Worm (Caenorhabditis elegans) whole organism, early embryonic: ENCODE measurements around the gene C04B4.2.

Experiments
- B0310.2 ChIP-seq: sonication (generic microtip); optimal IDR thresholded peaks from 2 replicates; lab custom pipeline; 2016; ENCODE audit warnings: mild to moderate bottlenecking, missing genetic modification characterization, missing compliant biosample characterization
- F13C5.2 ChIP-seq: sonication (generic microtip); optimal IDR thresholded peaks from 2 replicates; lab custom pipeline; 2017; ENCODE audit warnings: mild to moderate bottlenecking, missing genetic modification characterization, inconsistent platforms, missing compliant biosample characterization
- aly-1 ChIP-seq: sonication (generic microtip); optimal IDR thresholded peaks from 2 replicates; lab custom pipeline; 2016; ENCODE audit warnings: missing genetic modification characterization, missing compliant biosample characterization
- ama-1 ChIP-seq: fragments of 150-350 bp; optimal IDR thresholded peaks from 2 replicates; lab custom pipeline; 2014
- ceh-13 ChIP-seq: fragments of 200-800 bp; sonication (Bioruptor generic); optimal IDR thresholded peaks from 2 replicates; lab custom pipeline; 2018; ENCODE audit warnings: mild to moderate bottlenecking, missing genetic modification characterization, missing compliant biosample characterization
- ceh-36 ChIP-seq: sonication (generic microtip); optimal IDR thresholded peaks from 2 replicates; lab custom pipeline; 2016; ENCODE audit warnings: missing genetic modification characterization, inconsistent platforms, missing compliant biosample characterization
- ets-7 ChIP-seq: sonication (generic microtip); optimal IDR thresholded peaks from 2 replicates; lab custom pipeline; 2016; ENCODE audit warnings: missing genotype, missing genetic modification characterization, missing compliant biosample characterization
- flt-1 ChIP-seq: fragments of 200-800 bp; sonication (Bioruptor generic); IDR thresholded peaks from 2 replicates; pipeline ENCODE4 v1.3.6; 2022; ENCODE audit warnings: missing genetic modification characterization, missing compliant biosample characterization
- hmbx-1 ChIP-seq: sonication (generic microtip); optimal IDR thresholded peaks from 2 replicates; lab custom pipeline; 2016; ENCODE audit warnings: mild to moderate bottlenecking, missing genetic modification characterization, missing compliant biosample characterization
- hmg-4 ChIP-seq: fragments of 200-800 bp; sonication (Bioruptor generic); optimal IDR thresholded peaks from 2 replicates; lab custom pipeline; 2018; ENCODE audit warnings: mild to moderate bottlenecking, missing genetic modification characterization, missing compliant biosample characterization
- hnd-1 ChIP-seq: sonication (generic microtip); optimal IDR thresholded peaks from 2 replicates; lab custom pipeline; 2016; ENCODE audit warnings: missing genetic modification characterization, missing compliant biosample characterization
- pes-1 ChIP-seq: fragments of 200-800 bp; sonication (Bioruptor generic); IDR thresholded peaks from 2 replicates; pipeline ENCODE4 v1.3.6; 2022; ENCODE audit warnings: missing genetic modification reagents, missing genetic modification characterization, missing compliant biosample characterization
- scrt-1 ChIP-seq: fragments of 200-800 bp; sonication (Bioruptor generic); IDR thresholded peaks from 2 replicates; pipeline ENCODE4 v1.3.6; 2022; ENCODE audit warnings: missing genetic modification characterization, missing compliant biosample characterization
- sea-1 ChIP-seq: fragments of 200-800 bp; sonication (Bioruptor generic); conservative IDR thresholded peaks from 2 replicates; pipeline ENCODE4 v1.3.6; 2022; ENCODE audit warnings: missing genetic modification characterization, missing compliant biosample characterization
- tbx-11 ChIP-seq: fragments of 200-800 bp; sonication (Bioruptor generic); IDR thresholded peaks from 2 replicates; pipeline ENCODE4 v1.3.6; 2022; ENCODE audit warnings: missing genetic modification characterization, missing compliant biosample characterization
- tbx-37 ChIP-seq: fragments of 200-800 bp; sonication (Bioruptor generic); conservative IDR thresholded peaks from 2 replicates; pipeline ENCODE4 v1.3.6; 2022; ENCODE audit warnings: missing genetic modification reagents, missing genetic modification characterization, missing compliant biosample characterization
- tra-4 ChIP-seq: sonication (generic microtip); optimal IDR thresholded peaks from 2 replicates; lab custom pipeline; 2017; ENCODE audit warnings: missing genetic modification characterization, missing compliant biosample characterization

Gene C04B4.2

DNA sequence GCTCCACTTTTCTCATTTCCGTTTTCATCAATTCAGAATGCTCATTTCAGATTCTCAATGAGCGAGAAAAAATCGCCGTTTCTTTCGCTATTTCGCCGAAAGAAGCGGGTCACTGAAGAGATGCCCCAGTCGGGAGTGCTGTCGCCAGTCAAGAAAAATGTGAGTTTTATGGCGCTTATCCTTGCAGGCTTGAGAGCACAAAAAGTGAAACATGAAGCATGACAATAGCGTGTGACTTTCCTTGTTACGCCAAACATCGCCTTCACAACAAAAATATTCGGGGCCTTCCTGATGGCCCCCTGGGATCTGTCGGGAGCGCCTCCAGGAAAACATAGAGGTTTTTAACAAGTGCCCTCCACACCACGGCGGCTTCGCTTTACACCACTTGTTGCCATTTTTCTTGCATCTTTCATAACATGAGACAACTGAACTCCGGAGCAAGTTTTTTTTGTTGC is 26.5 kb upstream of the C04B4.2 start, which contains the start of gene E01G6.2:
Gene E01G6.2 (plus strand): TSS at position 51 of the 455 bp plus-strand sequence.
- no peak for TF ChIP-seq tbx-37 (GFP tag; lab: Robert Waterston, UW)
- TF ChIP-seq F13C5.2 = no peak
- no peak for TF ChIP-seq ama-1 (lab: Kevin White, UChicago)
- no peak for TF ChIP-seq ceh-36 (tag; lab: Kevin White, UChicago)

ce11 chrX:12260381-12260931 is 22.6 kb upstream of the C04B4.2 start, which contains the start of gene E01G6.1:
E01G6.1 (plus strand) TSS chrX:12260881.
- TF ChIP-seq sea-1 (GFP tag; lab: Robert Waterston, UW) (no peak), flt-1 (GFP tag; lab: Robert Waterston, UW) (no peak), hmg-4 (GFP tag; lab: Kevin White, UChicago) (no peak), ceh-13 (GFP tag; lab: Kevin White, UChicago) (no peak), ceh-36 (tag; lab: Kevin White, UChicago) (no peak), B0310.2 (tag; lab: Kevin White, UChicago) (no peak), hnd-1 (tag; lab: Kevin White, UChicago) (no peak), aly-1 (tag; lab: Kevin White, UChicago) (no peak), ama-1 (lab: Kevin White, UChicago) (no peak), F13C5.2 (no peak), tra-4 (tag; lab: Kevin White, UChicago) (no peak), tbx-37 (GFP tag; lab: Robert Waterston, UW) (no peak), tbx-11 (no peak), hmbx-1 (tag; lab: Kevin White, UChicago) (no peak), ets-7 (tag; lab: Kevin White, UChicago) (no peak), pes-1 (GFP tag; lab: Robert Waterston, UW) (no peak)

DNA sequence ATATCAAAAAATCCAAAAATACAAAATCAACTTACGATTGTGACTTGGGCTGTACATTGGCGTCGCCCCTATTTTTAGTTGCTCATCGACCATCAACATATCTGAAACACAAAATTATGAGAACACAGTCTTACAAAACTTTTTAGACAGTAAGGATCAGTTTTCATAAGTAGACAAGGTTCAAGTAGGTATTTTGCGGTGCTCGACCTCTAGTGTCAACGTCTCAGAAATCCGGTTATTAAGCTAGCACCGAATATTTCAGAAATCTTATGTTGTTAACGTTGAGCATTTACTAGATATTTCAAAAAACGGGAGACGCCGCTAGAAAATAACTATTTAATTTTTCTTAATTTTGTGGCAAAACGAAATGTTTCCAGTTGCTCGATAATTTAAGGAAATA is 12.2 kb upstream of the C04B4.2 start, which contains the start of gene otpl-8:
Gene otpl-8 (minus strand): TSS at position 101 of the 400 bp plus-strand sequence.
- no peak for TF ChIP-seq hmg-4 (GFP tag; lab: Kevin White, UChicago)
- no peak for TF ChIP-seq ceh-36 (tag; lab: Kevin White, UChicago)
- no peak for TF ChIP-seq hmbx-1 (tag; lab: Kevin White, UChicago)
- TF ChIP-seq aly-1 (tag; lab: Kevin White, UChicago) = no peak
- no peak for TF ChIP-seq B0310.2 (tag; lab: Kevin White, UChicago)
- TF ChIP-seq scrt-1 = no peak
- no peak for TF ChIP-seq pes-1 (GFP tag; lab: Robert Waterston, UW)
- no peak for TF ChIP-seq tbx-37 (GFP tag; lab: Robert Waterston, UW)
- no peak for TF ChIP-seq tra-4 (tag; lab: Kevin White, UChicago)
- TF ChIP-seq ets-7 (tag; lab: Kevin White, UChicago) = no peak
- TF ChIP-seq flt-1 (GFP tag; lab: Robert Waterston, UW) = no peak

DNA sequence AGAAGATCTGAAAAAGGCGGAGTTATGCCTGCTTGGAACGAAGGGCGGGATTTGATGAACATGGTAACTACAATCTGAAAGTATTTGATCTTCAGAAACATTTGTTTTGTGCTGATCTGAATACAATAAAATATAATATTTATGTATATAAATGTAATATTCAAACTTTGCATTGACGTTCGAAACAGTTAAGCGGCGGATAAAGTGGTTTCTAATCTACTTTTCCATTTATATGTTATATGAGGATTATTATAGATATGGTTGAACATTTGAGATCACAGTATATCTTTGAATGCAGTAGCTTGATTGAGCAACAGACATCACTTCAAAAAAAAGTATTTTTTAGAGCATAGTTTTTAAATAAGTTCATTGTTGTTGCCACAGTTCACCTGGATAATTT is 9.2 kb upstream of the C04B4.2 start, which contains the start of gene H19J13.2:
Gene H19J13.2 (minus strand): TSS at position 101 of the 400 bp plus-strand sequence.
- TF ChIP-seq hnd-1 (tag; lab: Kevin White, UChicago) (no peak), scrt-1 (no peak), F13C5.2 (no peak), tra-4 (tag; lab: Kevin White, UChicago) (no peak), pes-1 (GFP tag; lab: Robert Waterston, UW) (no peak), flt-1 (GFP tag; lab: Robert Waterston, UW) (no peak), ceh-36 (tag; lab: Kevin White, UChicago) (no peak)

- no peak for TF ChIP-seq ceh-13 (GFP tag; lab: Kevin White, UChicago)
- no peak for TF ChIP-seq ama-1 (lab: Kevin White, UChicago)
- TF ChIP-seq sea-1 (GFP tag; lab: Robert Waterston, UW) = no peak
- TF ChIP-seq F13C5.2 = no peak
- no peak for TF ChIP-seq hnd-1 (tag; lab: Kevin White, UChicago)
- no peak for TF ChIP-seq hmg-4 (GFP tag; lab: Kevin White, UChicago)
- no peak for TF ChIP-seq hmbx-1 (tag; lab: Kevin White, UChicago)
- TF ChIP-seq aly-1 (tag; lab: Kevin White, UChicago) = no peak
- TF ChIP-seq pes-1 (GFP tag; lab: Robert Waterston, UW) = no peak
- TF ChIP-seq tbx-11 = no peak
- no peak for TF ChIP-seq ets-7 (tag; lab: Kevin White, UChicago)
- no peak for TF ChIP-seq scrt-1
- TF ChIP-seq ceh-36 (tag; lab: Kevin White, UChicago) = no peak
- no peak for TF ChIP-seq tra-4 (tag; lab: Kevin White, UChicago)
- TF ChIP-seq B0310.2 (tag; lab: Kevin White, UChicago) = no peak
- TF ChIP-seq flt-1 (GFP tag; lab: Robert Waterston, UW) = no peak
These were observed 7.5 kb upstream of the C04B4.2 start, which contains the start of gene C04B4.6 for ce11 chrX:12275577-12275976. C04B4.6 (minus strand) TSS chrX:12275677.

- TF ChIP-seq B0310.2 (tag; lab: Kevin White, UChicago) (no peak), hmg-4 (GFP tag; lab: Kevin White, UChicago) (no peak), hnd-1 (tag; lab: Kevin White, UChicago) (no peak), ceh-13 (GFP tag; lab: Kevin White, UChicago) (no peak), tbx-37 (GFP tag; lab: Robert Waterston, UW) (no peak), ceh-36 (tag; lab: Kevin White, UChicago) (no peak), ets-7 (tag; lab: Kevin White, UChicago) (no peak), ama-1 (lab: Kevin White, UChicago) (no peak), scrt-1 (no peak), tbx-11 (no peak), sea-1 (GFP tag; lab: Robert Waterston, UW) (no peak), flt-1 (GFP tag; lab: Robert Waterston, UW) (no peak), hmbx-1 (tag; lab: Kevin White, UChicago) (no peak), pes-1 (GFP tag; lab: Robert Waterston, UW) (no peak), F13C5.2 (no peak), tra-4 (tag; lab: Kevin White, UChicago) (no peak), aly-1 (tag; lab: Kevin White, UChicago) (no peak)
These were observed 2.6 kb upstream of the C04B4.2 start, which contains the start of gene C04B4.1 for ce11 chrX:12280477-12280876. C04B4.1 (plus strand) TSS chrX:12280777.
